Worm (Caenorhabditis elegans) whole organism, early embryonic: Measurements from ENCODE around the gene clec-76.

Experiments
- B0310.2 ChIP-seq: sonication (generic microtip); optimal IDR thresholded peaks from 2 replicates; lab custom pipeline; 2016; ENCODE audit warnings: mild to moderate bottlenecking, missing genetic modification characterization, missing compliant biosample characterization
- F13C5.2 ChIP-seq: sonication (generic microtip); optimal IDR thresholded peaks from 2 replicates; lab custom pipeline; 2017; ENCODE audit warnings: mild to moderate bottlenecking, missing genetic modification characterization, inconsistent platforms, missing compliant biosample characterization
- aly-1 ChIP-seq: sonication (generic microtip); optimal IDR thresholded peaks from 2 replicates; lab custom pipeline; 2016; ENCODE audit warnings: missing genetic modification characterization, missing compliant biosample characterization
- ama-1 ChIP-seq: fragments of 150-350 bp; optimal IDR thresholded peaks from 2 replicates; lab custom pipeline; 2014
- ceh-13 ChIP-seq: fragments of 200-800 bp; sonication (Bioruptor generic); optimal IDR thresholded peaks from 2 replicates; lab custom pipeline; 2018; ENCODE audit warnings: mild to moderate bottlenecking, missing genetic modification characterization, missing compliant biosample characterization
- ceh-36 ChIP-seq: sonication (generic microtip); optimal IDR thresholded peaks from 2 replicates; lab custom pipeline; 2016; ENCODE audit warnings: missing genetic modification characterization, inconsistent platforms, missing compliant biosample characterization
- ets-7 ChIP-seq: sonication (generic microtip); optimal IDR thresholded peaks from 2 replicates; lab custom pipeline; 2016; ENCODE audit warnings: missing genotype, missing genetic modification characterization, missing compliant biosample characterization
- flt-1 ChIP-seq: fragments of 200-800 bp; sonication (Bioruptor generic); IDR thresholded peaks from 2 replicates; pipeline ENCODE4 v1.3.6; 2022; ENCODE audit warnings: missing genetic modification characterization, missing compliant biosample characterization
- hmbx-1 ChIP-seq: sonication (generic microtip); optimal IDR thresholded peaks from 2 replicates; lab custom pipeline; 2016; ENCODE audit warnings: mild to moderate bottlenecking, missing genetic modification characterization, missing compliant biosample characterization
- hmg-4 ChIP-seq: fragments of 200-800 bp; sonication (Bioruptor generic); optimal IDR thresholded peaks from 2 replicates; lab custom pipeline; 2018; ENCODE audit warnings: mild to moderate bottlenecking, missing genetic modification characterization, missing compliant biosample characterization
- hnd-1 ChIP-seq: sonication (generic microtip); optimal IDR thresholded peaks from 2 replicates; lab custom pipeline; 2016; ENCODE audit warnings: missing genetic modification characterization, missing compliant biosample characterization
- pes-1 ChIP-seq: fragments of 200-800 bp; sonication (Bioruptor generic); IDR thresholded peaks from 2 replicates; pipeline ENCODE4 v1.3.6; 2022; ENCODE audit warnings: missing genetic modification reagents, missing genetic modification characterization, missing compliant biosample characterization
- scrt-1 ChIP-seq: fragments of 200-800 bp; sonication (Bioruptor generic); IDR thresholded peaks from 2 replicates; pipeline ENCODE4 v1.3.6; 2022; ENCODE audit warnings: missing genetic modification characterization, missing compliant biosample characterization
- sea-1 ChIP-seq: fragments of 200-800 bp; sonication (Bioruptor generic); conservative IDR thresholded peaks from 2 replicates; pipeline ENCODE4 v1.3.6; 2022; ENCODE audit warnings: missing genetic modification characterization, missing compliant biosample characterization
- tbx-11 ChIP-seq: fragments of 200-800 bp; sonication (Bioruptor generic); IDR thresholded peaks from 2 replicates; pipeline ENCODE4 v1.3.6; 2022; ENCODE audit warnings: missing genetic modification characterization, missing compliant biosample characterization
- tbx-37 ChIP-seq: fragments of 200-800 bp; sonication (Bioruptor generic); conservative IDR thresholded peaks from 2 replicates; pipeline ENCODE4 v1.3.6; 2022; ENCODE audit warnings: missing genetic modification reagents, missing genetic modification characterization, missing compliant biosample characterization
- tra-4 ChIP-seq: sonication (generic microtip); optimal IDR thresholded peaks from 2 replicates; lab custom pipeline; 2017; ENCODE audit warnings: missing genetic modification characterization, missing compliant biosample characterization

Gene clec-76

ce11 chrIV:4004221-4004620, 39.2 kb downstream of the clec-76 start:
- no peak for TF ChIP-seq scrt-1
- TF ChIP-seq hnd-1 (tag; lab: Kevin White, UChicago), result no peak
- TF ChIP-seq tbx-37, result no peak
- TF ChIP-seq sea-1, result no peak
- no peak for TF ChIP-seq hmg-4
- TF ChIP-seq aly-1 (tag; lab: Kevin White, UChicago), result no peak
- no peak for TF ChIP-seq ceh-13
- no peak for TF ChIP-seq tra-4 (tag; lab: Kevin White, UChicago)
- no peak for TF ChIP-seq hmbx-1
- no peak for TF ChIP-seq ama-1
- TF ChIP-seq pes-1 (GFP tag; lab: Robert Waterston, UW), result no peak
- TF ChIP-seq ceh-36 (tag; lab: Kevin White, UChicago), result no peak
- TF ChIP-seq F13C5.2 (tag; lab: Kevin White, UChicago), result no peak
- TF ChIP-seq tbx-11, result no peak
- no peak for TF ChIP-seq B0310.2 (tag; lab: Kevin White, UChicago)
- TF ChIP-seq ets-7 (tag; lab: Kevin White, UChicago), result no peak
- TF ChIP-seq flt-1 (GFP tag; lab: Robert Waterston, UW), result no peak

- TF ChIP-seq tbx-11 (no peak), scrt-1 (no peak), pes-1 (GFP tag; lab: Robert Waterston, UW) (no peak), hnd-1 (tag; lab: Kevin White, UChicago) (no peak), ama-1 (no peak), tra-4 (tag; lab: Kevin White, UChicago) (no peak), ceh-36 (tag; lab: Kevin White, UChicago) (no peak), B0310.2 (tag; lab: Kevin White, UChicago) (no peak)
Measured at ce11 chrIV:4005166-4005565, 40.1 kb downstream of the clec-76 start.

- TF ChIP-seq sea-1 (no peak), F13C5.2 (tag; lab: Kevin White, UChicago) (no peak), ceh-36 (tag; lab: Kevin White, UChicago) (no peak), tbx-11 (no peak), ceh-13 (no peak), ama-1 (no peak), tra-4 (tag; lab: Kevin White, UChicago) (no peak), hnd-1 (tag; lab: Kevin White, UChicago) (no peak), hmbx-1 (no peak), scrt-1 (no peak)
Measured at ce11 chrIV:4007697-4008096, 42.7 kb downstream of the clec-76 start, which contains the start of gene W02C12.2. Gene W02C12.2, minus strand, starts transcription at chrIV:4007973.

ce11 chrIV:4008440-4008839, 43.4 kb downstream of the clec-76 start:
- no peak for TF ChIP-seq flt-1 (GFP tag; lab: Robert Waterston, UW)

DNA sequence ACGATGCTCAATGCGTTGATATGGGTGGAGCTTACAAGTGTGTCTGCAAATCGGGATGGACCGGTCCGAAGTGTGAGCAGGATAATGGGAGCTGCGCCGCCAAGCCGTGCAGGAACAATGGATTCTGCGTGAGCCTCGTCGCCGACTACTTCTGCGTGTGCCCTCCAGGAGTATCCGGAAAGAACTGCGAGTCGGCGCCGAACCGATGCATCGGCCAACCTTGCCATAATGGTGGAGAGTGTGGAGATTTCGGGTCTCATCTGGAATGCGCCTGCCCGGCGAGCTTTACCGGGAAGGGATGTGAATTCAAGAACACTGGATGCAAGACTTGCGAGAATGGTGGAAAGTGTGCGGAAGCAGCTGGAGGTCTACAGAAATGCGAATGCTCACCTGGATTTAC, 44.9 kb downstream of the clec-76 start:
- no peak for TF ChIP-seq ceh-13
- TF ChIP-seq ama-1, result no peak
- no peak for TF ChIP-seq flt-1 (GFP tag; lab: Robert Waterston, UW)
- no peak for TF ChIP-seq pes-1 (GFP tag; lab: Robert Waterston, UW)
- no peak for TF ChIP-seq F13C5.2 (tag; lab: Kevin White, UChicago)
- no peak for TF ChIP-seq tra-4 (tag; lab: Kevin White, UChicago)
- TF ChIP-seq aly-1 (tag; lab: Kevin White, UChicago), result no peak
- no peak for TF ChIP-seq scrt-1

DNA sequence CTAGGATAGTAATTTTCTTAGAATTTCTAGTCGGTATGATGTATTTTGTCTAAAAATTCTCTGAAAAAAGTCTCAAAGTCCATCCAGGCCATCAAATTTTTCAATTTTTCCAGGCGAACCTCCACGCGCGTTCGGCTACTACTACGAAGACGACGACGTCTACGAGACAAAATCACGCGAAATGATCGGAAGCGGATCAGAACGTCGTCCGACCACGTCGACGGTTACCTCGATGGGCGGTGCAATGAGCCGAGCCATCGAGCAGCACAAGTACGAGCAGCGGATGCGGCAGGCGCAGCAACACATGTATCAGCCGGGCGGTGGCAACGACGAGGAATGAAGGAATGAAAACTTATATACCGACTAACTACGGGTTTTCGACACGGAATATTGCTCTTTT, 48.6 kb downstream of the clec-76 start:
- TF ChIP-seq tra-4 (tag; lab: Kevin White, UChicago), result no peak
- TF ChIP-seq pes-1 (GFP tag; lab: Robert Waterston, UW), result no peak
- no peak for TF ChIP-seq aly-1 (tag; lab: Kevin White, UChicago)
- TF ChIP-seq F13C5.2 (tag; lab: Kevin White, UChicago), result no peak
- TF ChIP-seq hmg-4, result no peak
- TF ChIP-seq ceh-36 (tag; lab: Kevin White, UChicago), result no peak
- no peak for TF ChIP-seq hnd-1 (tag; lab: Kevin White, UChicago)
- no peak for TF ChIP-seq hmbx-1
- no peak for TF ChIP-seq B0310.2 (tag; lab: Kevin White, UChicago)
- TF ChIP-seq sea-1, result no peak

ce11 chrIV:4014341-4014826, 49.3 kb downstream of the clec-76 start:
- no peak for TF ChIP-seq ama-1
- TF ChIP-seq F13C5.2 (tag; lab: Kevin White, UChicago), result no peak
- TF ChIP-seq scrt-1, result 0 out of 2 replicates have a peak, but pooled peaks have one; percentile 39
- TF ChIP-seq hmbx-1, result no peak

DNA sequence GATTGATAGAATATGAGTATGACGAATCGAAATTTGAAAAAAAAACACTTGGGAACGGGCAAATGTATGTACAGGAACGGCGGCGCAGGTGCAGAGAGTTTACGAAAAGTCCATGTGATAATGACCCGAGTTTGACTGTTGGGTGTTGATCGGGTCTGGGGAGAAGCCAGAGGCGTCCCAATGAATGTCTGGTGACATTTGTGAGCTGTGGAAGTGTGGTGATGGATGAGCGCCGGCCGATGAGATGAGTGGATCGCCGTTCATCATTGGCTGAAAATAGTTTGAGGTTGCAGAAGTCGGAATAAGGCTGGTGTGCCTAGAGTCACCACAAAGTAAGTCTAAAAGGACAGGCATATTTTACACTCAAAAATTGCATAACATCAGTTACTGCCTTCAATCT, 50.6 kb downstream of the clec-76 start:
- TF ChIP-seq B0310.2 (tag; lab: Kevin White, UChicago) (no peak), sea-1 (no peak), aly-1 (tag; lab: Kevin White, UChicago) (no peak), hmg-4 (no peak), ets-7 (tag; lab: Kevin White, UChicago) (no peak), ceh-13 (no peak), ama-1 (no peak), tbx-11 (no peak)

DNA sequence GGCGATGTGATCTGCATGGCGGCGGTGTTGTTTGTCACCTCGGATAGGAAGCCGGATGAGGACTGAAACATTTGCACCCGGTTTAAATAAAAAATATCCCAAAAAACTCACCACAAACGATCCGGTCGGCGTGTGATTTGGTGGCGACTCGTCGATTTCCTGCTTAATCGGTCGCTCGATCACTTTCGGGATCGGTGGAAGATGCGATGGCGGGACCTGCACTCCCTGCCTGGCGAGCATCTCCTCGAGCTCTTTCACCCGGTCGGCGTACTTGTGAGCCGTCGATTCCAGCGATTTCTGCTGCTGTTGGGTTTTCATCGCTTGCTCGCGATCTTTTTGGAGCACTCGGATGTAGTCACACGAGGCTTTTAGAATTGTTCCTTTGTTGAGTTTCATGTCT, 51.7 kb downstream of the clec-76 start:
- TF ChIP-seq B0310.2 (tag; lab: Kevin White, UChicago) (no peak), ceh-13 (no peak), ama-1 (no peak)
